Fruit fly (Drosophila melanogaster): Measurements from ENCODE around the gene glo.

glo gene

DNA sequence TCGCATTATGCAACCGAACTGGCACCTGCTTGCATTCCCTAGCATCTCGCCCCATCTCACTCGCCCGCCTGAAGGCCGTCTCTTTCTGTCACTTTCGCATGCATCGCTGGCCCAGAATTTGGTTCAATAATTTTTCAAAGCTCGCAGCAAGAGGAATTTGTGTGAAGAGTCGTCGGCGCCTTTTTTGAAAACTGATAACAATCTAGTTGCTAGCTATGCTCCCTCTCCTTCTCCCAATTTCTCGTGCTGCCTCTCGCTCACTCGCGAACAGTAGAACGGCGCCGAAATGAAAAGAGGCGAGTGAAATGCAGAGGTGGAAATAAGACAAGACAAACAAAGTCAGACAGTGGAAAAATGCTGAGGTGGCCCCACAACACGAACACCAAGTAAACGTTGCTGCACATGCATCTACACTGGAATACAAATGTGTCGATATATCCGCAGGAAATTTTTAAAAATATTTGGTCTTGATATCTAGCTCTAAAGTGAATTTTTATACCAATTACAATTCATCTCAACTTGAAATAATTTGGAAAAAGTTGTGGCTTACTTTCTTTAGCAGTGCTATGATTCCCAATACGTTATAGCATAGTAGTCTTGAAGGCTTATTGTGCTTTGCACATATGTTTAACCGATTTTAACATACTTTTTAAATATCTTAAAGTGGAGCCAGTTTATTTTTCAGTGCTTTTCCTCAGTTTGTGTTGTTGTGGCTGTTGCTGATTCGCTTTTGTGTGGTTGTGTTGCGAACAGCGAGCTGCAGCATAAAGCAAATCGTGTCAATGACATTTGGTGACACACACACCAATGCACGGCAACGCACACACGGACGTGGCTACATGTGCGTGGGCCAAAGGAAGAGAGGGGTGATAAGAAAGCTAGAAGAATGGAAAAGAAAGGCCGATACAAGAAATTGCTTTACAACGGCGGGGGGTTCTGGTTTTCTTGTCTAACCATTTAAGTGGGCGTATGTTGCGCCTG, 32.0 kb upstream of the glo start (continued):
- TF ChIP-seq luna (GFP tag; optimal IDR thresholded peaks at IDR 0.05) (no peak), hkb (optimal IDR thresholded peaks at IDR 0.05) (no peak), hkb (GFP tag; IDR thresholded peaks at IDR 0.05) (peak; percentile 44), Bgb (GFP tag; IDR thresholded peaks at IDR 0.05; ENCODE audit: partially characterized antibody) (no peak), CG14860 (GFP tag; IDR thresholded peaks at IDR 0.05; ENCODE audit: partially characterized antibody) (no peak), Dfd (GFP tag; optimal IDR thresholded peaks at IDR 0.05) (no peak), CG11560 (tag; IDR thresholded peaks at IDR 0.05) (no peak), CG6654 (GFP tag; optimal IDR thresholded peaks at IDR 0.05) (peak; percentile 78), Hr51 (GFP tag; optimal IDR thresholded peaks at IDR 0.05) (peak in 1 of 2 experiments; percentile 77), CG3995 (GFP tag; optimal IDR thresholded peaks at IDR 0.05) (no peak), dimm (GFP tag; IDR thresholded peaks at IDR 0.05) (no peak), HLH3B (GFP tag; IDR thresholded peaks at IDR 0.05) (peak; percentile 69), Atf6 (GFP tag; IDR thresholded peaks at IDR 0.05) (no peak), YL-1 (GFP tag; optimal IDR thresholded peaks at IDR 0.05) (peak; percentile 28), zfh2 (GFP tag; optimal IDR thresholded peaks at IDR 0.05) (no peak), gcm2 (GFP tag; optimal IDR thresholded peaks at IDR 0.05) (peak; percentile 62), tio (GFP tag; optimal IDR thresholded peaks at IDR 0.05) (peak; percentile 84), CG7372 (GFP tag; IDR thresholded peaks at IDR 0.05) (no peak), hb (GFP tag; IDR thresholded peaks at IDR 0.05; ENCODE audit: partially characterized antibody) (no peak), Ets97D (GFP tag; optimal IDR thresholded peaks at IDR 0.05) (no peak), en (GFP tag; optimal IDR thresholded peaks at IDR 0.05) (peak; percentile 67), CG14014 (GFP tag; IDR thresholded peaks at IDR 0.05) (no peak), CG12769 (tag; optimal IDR thresholded peaks at IDR 0.05) (no peak), zen2 (GFP tag; IDR thresholded peaks at IDR 0.05; ENCODE audit: partially characterized antibody) (no peak), Hmr (GFP tag; optimal IDR thresholded peaks at IDR 0.05) (no peak), Side (GFP tag; optimal IDR thresholded peaks at IDR 0.05) (peak; percentile 44), p53 (GFP tag; optimal IDR thresholded peaks at IDR 0.05) (no peak), CG12299 (tag; optimal IDR thresholded peaks at IDR 0.05) (peak; percentile 71), CG15601 (tag; optimal IDR thresholded peaks at IDR 0.05) (peak; percentile 94), Nf-YB (GFP tag; optimal IDR thresholded peaks at IDR 0.05) (peak; percentile 64), CG12236 (GFP tag; optimal IDR thresholded peaks at IDR 0.05) (peak; percentile 77), pfk (GFP tag; optimal IDR thresholded peaks at IDR 0.05) (no peak), Trl (optimal IDR thresholded peaks at IDR 0.05) (no peak), Trl (GFP tag; optimal IDR thresholded peaks at IDR 0.05) (peak; percentile 75), Neu2 (GFP tag; optimal IDR thresholded peaks at IDR 0.05; ENCODE audit: borderline replicate concordance) (no peak), Dip3 (GFP tag; optimal IDR thresholded peaks at IDR 0.05) (no peak), pho (GFP tag; optimal IDR thresholded peaks at IDR 0.05) (no peak), Tbp (GFP tag; optimal IDR thresholded peaks at IDR 0.05) (no peak), ind (GFP tag; optimal IDR thresholded peaks at IDR 0.05) (peak; percentile 60), HmgZ (tag; optimal IDR thresholded peaks at IDR 0.05) (peak; percentile 4), H2.0 (GFP tag; IDR thresholded peaks at IDR 0.05) (no peak), CG1647 (GFP tag; optimal IDR thresholded peaks at IDR 0.05) (peak; percentile 4), CG1529 (GFP tag; optimal IDR thresholded peaks at IDR 0.05) (peak; percentile 93), B-H2 (GFP tag; optimal IDR thresholded peaks at IDR 0.05) (no peak), ewg (GFP tag; optimal IDR thresholded peaks at IDR 0.05) (peak; percentile 85), CG7839 (tag; optimal IDR thresholded peaks at IDR 0.05) (peak; percentile 87), tup (GFP tag; optimal IDR thresholded peaks at IDR 0.05) (no peak), ERR (GFP tag; optimal IDR thresholded peaks at IDR 0.05) (no peak), CG10321 (GFP tag; IDR thresholded peaks at IDR 0.05) (no peak), btn (GFP tag; optimal IDR thresholded peaks at IDR 0.05) (peak; percentile 69)
